Worm (Caenorhabditis elegans) whole organism, L1 larva: ENCODE measurements around the gene F47D12.9.

Experiments
- elt-2 ChIP-seq: sonication (generic microtip); optimal IDR thresholded peaks from 2 replicates; lab custom pipeline; 2016; ENCODE audit warnings: missing genetic modification characterization, mild to moderate bottlenecking, inconsistent platforms, missing compliant biosample characterization, missing genetic modification reagents
- fkh-4 ChIP-seq: sonication (generic microtip); optimal IDR thresholded peaks from 2 replicates; lab custom pipeline; 2016; ENCODE audit warnings: missing compliant biosample characterization, missing genetic modification characterization, borderline replicate concordance
- skn-1 ChIP-seq: fragments of 150-350 bp; optimal IDR thresholded peaks from 2 replicates; lab custom pipeline; 2014; ENCODE audit warnings: missing biosample characterization, missing genetic modification characterization
- snpc-4 ChIP-seq: fragments of 150-350 bp; optimal IDR thresholded peaks from 2 replicates; lab custom pipeline; 2014; ENCODE audit warnings: missing biosample characterization, missing genetic modification characterization
- unc-62 ChIP-seq: fragments of 150-350 bp; optimal IDR thresholded peaks from 2 replicates; lab custom pipeline; 2014; ENCODE audit warnings: missing biosample characterization, missing genetic modification reagents, missing genetic modification characterization
- zag-1 ChIP-seq: fragments of 150-350 bp; optimal IDR thresholded peaks from 2 replicates; lab custom pipeline; 2014; ENCODE audit warnings: missing biosample characterization, missing genetic modification characterization
- ztf-11 ChIP-seq, 2 experiments: sonication (generic microtip); optimal IDR thresholded peaks; 2 replicates each; lab custom pipeline; 2016 to 2017; ENCODE audit warnings: missing genetic modification characterization in 2 of 2, missing biosample characterization in 1 of 2, missing compliant biosample characterization in 1 of 2

DNA sequence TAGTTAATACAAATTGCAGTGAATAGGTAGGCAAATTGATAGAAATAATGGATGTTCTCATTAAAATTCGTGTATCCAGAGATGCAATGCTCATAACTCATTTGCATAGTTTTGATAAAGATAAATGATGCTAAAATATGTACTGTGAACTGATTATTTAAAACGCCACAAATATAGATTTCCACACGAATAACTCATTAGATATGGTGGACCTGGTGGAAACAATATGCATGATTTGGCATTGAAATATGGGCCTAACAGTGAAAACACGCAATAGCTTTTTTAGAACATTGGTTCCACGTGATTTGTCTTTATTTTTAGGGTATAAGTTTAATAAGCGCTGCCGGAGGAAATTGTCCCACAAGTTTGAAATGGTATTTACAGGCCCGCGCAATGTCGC lies 32.9 kb downstream of the F47D12.9 start, which contains the start of gene srg-3:
- no peak for TF ChIP-seq fkh-4 (tag; lab: Kevin White, UChicago)
- TF ChIP-seq skn-1 (tag; lab: Kevin White, UChicago), result no peak
- no peak for TF ChIP-seq unc-62 (GFP tag; lab: Kevin White, UChicago)
- no peak for TF ChIP-seq ztf-11 (tag; optimal IDR thresholded peaks at IDR 0.05; lab: Kevin White, UChicago)
- no peak for TF ChIP-seq snpc-4 (tag; lab: Kevin White, UChicago)
- no peak for TF ChIP-seq elt-2 (tag; lab: Kevin White, UChicago)
- no peak for TF ChIP-seq zag-1
